Worm (Caenorhabditis elegans) whole organism, L4/young adult: ENCODE results near the gene K04F1.8.

Experiments
- W03F9.2 ChIP-seq: fragments of 150-350 bp; optimal IDR thresholded peaks from 2 replicates; lab custom pipeline; 2014; ENCODE audit warnings: missing biosample characterization, missing genetic modification characterization
- dao-5 ChIP-seq: sonication (generic microtip); optimal IDR thresholded peaks from 2 replicates; lab custom pipeline; 2016; ENCODE audit warnings: missing genotype, missing genetic modification characterization, moderate library complexity, missing compliant biosample characterization
- him-1 ChIP-seq: sonication (generic microtip); optimal IDR thresholded peaks from 2 replicates; lab custom pipeline; 2016; ENCODE audit warnings: missing genotype, missing genetic modification reagents, missing genetic modification characterization, missing compliant biosample characterization

DNA sequence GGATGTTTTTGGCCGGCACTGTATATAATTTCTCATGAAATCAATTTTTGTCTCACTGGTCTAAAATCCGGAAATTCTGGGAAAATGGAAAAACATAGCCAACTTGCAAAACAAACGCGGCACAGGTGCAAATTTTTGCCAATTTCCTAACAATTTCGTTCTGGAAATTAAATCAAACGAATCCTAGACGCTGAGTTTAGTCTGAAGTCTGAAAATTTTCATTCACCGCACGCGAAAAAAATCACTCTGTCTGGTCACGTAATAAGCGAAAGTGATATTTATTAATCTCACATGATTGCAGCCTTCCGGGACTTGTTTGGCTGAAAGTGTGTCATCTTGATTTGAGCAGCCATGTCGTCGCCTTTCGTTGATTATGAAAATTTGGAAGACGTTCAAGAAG is 49.9 kb downstream of the K04F1.8 start, which contains the start of gene srw-103:
- TF ChIP-seq him-1 (tag; lab: Kevin White, UChicago): no peak
- no peak for TF ChIP-seq W03F9.2 (tag; lab: Kevin White, UChicago)
- TF ChIP-seq dao-5 (tag; lab: Kevin White, UChicago): no peak
